Fruit fly (Drosophila melanogaster): Measurements from ENCODE around the gene frc.
A peak's percentile ranks its signal among the peaks of the same experiment; 100 is the strongest.

The frc gene

dm6 chr3L:17428779-17429178 is 4.2 kb downstream of the frc start, which contains the start of gene Gorab (continued):
- TF ChIP-seq psq (GFP tag; optimal IDR thresholded peaks at IDR 0.05) (peak; percentile 55), Lhr (GFP tag; optimal IDR thresholded peaks at IDR 0.05) (peak; percentile 83), CG15514 (GFP tag; optimal IDR thresholded peaks at IDR 0.05) (peak; percentile 86), Hr51 (GFP tag; optimal IDR thresholded peaks at IDR 0.05) (peak; percentile 77 to 82), NfI (GFP tag; optimal IDR thresholded peaks at IDR 0.05) (peak; percentile 88), CG10565 (GFP tag; optimal IDR thresholded peaks at IDR 0.05) (no peak), pzg (GFP tag; optimal IDR thresholded peaks at IDR 0.05) (peak; percentile 54), BtbVII (GFP tag; optimal IDR thresholded peaks at IDR 0.05) (peak; percentile 55), CG2678 (tag; optimal IDR thresholded peaks at IDR 0.05) (peak; percentile 85), CG12391 (tag; optimal IDR thresholded peaks at IDR 0.05) (peak; percentile 95), Sin3A (optimal IDR thresholded peaks at IDR 0.05) (peak; percentile 46), wor (GFP tag; IDR thresholded peaks at IDR 0.05) (peak; percentile 93), Nf-YB (GFP tag; optimal IDR thresholded peaks at IDR 0.05) (peak; percentile 53), kni (GFP tag; optimal IDR thresholded peaks at IDR 0.05) (peak; percentile 5), tna (GFP tag; IDR thresholded peaks at IDR 0.05; ENCODE audit: partially characterized antibody) (no peak), Sox102F (GFP tag; optimal IDR thresholded peaks at IDR 0.05) (peak; percentile 91), NC2α (GFP tag; optimal IDR thresholded peaks at IDR 0.05) (no peak), unc-4 (GFP tag; IDR thresholded peaks at IDR 0.05; ENCODE audit: partially characterized antibody) (peak; percentile 48; the same call in 1 of the 2 replicates), CG13775 (GFP tag; optimal IDR thresholded peaks at IDR 0.05) (peak; percentile 91), CG6175 (GFP tag; IDR thresholded peaks at IDR 0.05) (peak; percentile 85), stc (GFP tag; IDR thresholded peaks at IDR 0.05) (peak; percentile 90), CG3847 (GFP tag; IDR thresholded peaks at IDR 0.05) (peak; percentile 95), CG9727 (GFP tag; optimal IDR thresholded peaks at IDR 0.05) (peak; percentile 88), rib (GFP tag; IDR thresholded peaks at IDR 0.05) (peak; percentile 89), Sry-β (GFP tag; optimal IDR thresholded peaks at IDR 0.05) (peak; percentile 11), MTF-1 (GFP tag; optimal IDR thresholded peaks at IDR 0.05; ENCODE audit: borderline replicate concordance) (peak; percentile 60), nom (GFP tag; optimal IDR thresholded peaks at IDR 0.05) (no peak), ci (GFP tag; IDR thresholded peaks at IDR 0.05) (peak; percentile 94), CG17829 (tag; optimal IDR thresholded peaks at IDR 0.05) (peak; percentile 92), peb (GFP tag; IDR thresholded peaks at IDR 0.05) (peak; percentile 87), chinmo (GFP tag; IDR thresholded peaks at IDR 0.05; ENCODE audit: partially characterized antibody) (0 out of 4 replicates have a peak, but pooled peaks have one; percentile 5), grn (GFP tag; optimal IDR thresholded peaks at IDR 0.05) (peak; percentile 77), NFAT (GFP tag; IDR thresholded peaks at IDR 0.05) (peak; percentile 93), Usf (GFP tag; optimal IDR thresholded peaks at IDR 0.05) (peak; percentile 78), p53 (GFP tag; optimal IDR thresholded peaks at IDR 0.05) (no peak), CG14860 (GFP tag; IDR thresholded peaks at IDR 0.05; ENCODE audit: partially characterized antibody) (peak; percentile 38; the same call in 1 of the 3 replicates), Bdp1 (GFP tag; optimal IDR thresholded peaks at IDR 0.05) (peak; percentile 77), CG13624 (GFP tag; optimal IDR thresholded peaks at IDR 0.05) (peak; percentile 77), CG10366 (GFP tag; IDR thresholded peaks at IDR 0.05) (peak; percentile 96), nau (GFP tag; optimal IDR thresholded peaks at IDR 0.05) (peak; percentile 57), CTCF (GFP tag; optimal IDR thresholded peaks at IDR 0.05) (peak; percentile 17), odd (GFP tag; optimal IDR thresholded peaks at IDR 0.05) (peak; percentile 39), CG18599 (GFP tag; optimal IDR thresholded peaks at IDR 0.05) (peak; percentile 80), Atf3 (GFP tag; optimal IDR thresholded peaks at IDR 0.05) (peak; percentile 83), nmo (GFP tag; optimal IDR thresholded peaks at IDR 0.05) (peak; percentile 95), gsb-n (tag; optimal IDR thresholded peaks at IDR 0.05) (peak; percentile 52), gt (GFP tag; IDR thresholded peaks at IDR 0.05) (peak; percentile 90), CG10147 (GFP tag; optimal IDR thresholded peaks at IDR 0.05) (peak; percentile 87), CG10267 (tag; optimal IDR thresholded peaks at IDR 0.05) (peak; percentile 85), nerfin-1 (tag; optimal IDR thresholded peaks at IDR 0.05) (peak; percentile 54)
